Worm (Caenorhabditis elegans) whole organism, L3 larva: ENCODE measurements around the gene Y46H3C.5.

Source experiments
- R02D3.7 ChIP-seq: fragments of 150-350 bp; optimal IDR thresholded peaks from 2 replicates; lab custom pipeline; 2014; ENCODE audit warnings: missing biosample characterization, missing genetic modification characterization
- ZK546.5 ChIP-seq: sonication (generic microtip); optimal IDR thresholded peaks from 2 replicates; lab custom pipeline; 2017; ENCODE audit warnings: missing biosample characterization, missing genetic modification characterization
- aly-2 ChIP-seq: fragments of 150-350 bp; optimal IDR thresholded peaks from 2 replicates; lab custom pipeline; 2014; ENCODE audit warnings: missing biosample characterization, missing genetic modification characterization
- ama-1 ChIP-seq: fragments of 150-350 bp; optimal IDR thresholded peaks from 2 replicates; lab custom pipeline; 2018
- ceh-16 ChIP-seq: sonication (generic microtip); optimal IDR thresholded peaks from 2 replicates; lab custom pipeline; 2017; ENCODE audit warnings: missing biosample characterization, missing genetic modification characterization
- ceh-28 ChIP-seq: fragments of 150-350 bp; optimal IDR thresholded peaks from 2 replicates; lab custom pipeline; 2014; ENCODE audit warnings: missing biosample characterization, missing genetic modification reagents, missing genetic modification characterization
- ceh-82 ChIP-seq: fragments of 150-350 bp; optimal IDR thresholded peaks from 2 replicates; lab custom pipeline; 2014; ENCODE audit warnings: missing biosample characterization, missing genetic modification characterization
- egl-27 ChIP-seq: sonication (generic microtip); optimal IDR thresholded peaks from 4 replicates; lab custom pipeline; 2017; ENCODE audit warnings: missing biosample characterization, missing genetic modification reagents, missing genetic modification characterization
- egl-5 ChIP-seq: fragments of 150-350 bp; optimal IDR thresholded peaks from 2 replicates; lab custom pipeline; 2017; ENCODE audit warnings: missing biosample characterization, missing genetic modification reagents, missing genetic modification characterization, inconsistent platforms
- elt-1 ChIP-seq: fragments of 150-350 bp; optimal IDR thresholded peaks from 2 replicates; lab custom pipeline; 2014; ENCODE audit warnings: missing biosample characterization, missing genetic modification characterization
- elt-2 ChIP-seq: sonication (generic microtip); optimal IDR thresholded peaks from 2 replicates; lab custom pipeline; 2016; ENCODE audit warnings: missing genetic modification reagents, mild to moderate bottlenecking, missing genetic modification characterization, missing compliant biosample characterization
- elt-3 ChIP-seq, 3 experiments: fragments of 150-350 bp in 1 of 3; sonication (generic microtip) in 2 of 3; optimal IDR thresholded peaks; 2 replicates in 2 of 3; 4 replicates in 1 of 3; lab custom pipeline; 2014 to 2017; ENCODE audit warnings: missing biosample characterization in 3 of 3, missing genetic modification characterization in 3 of 3
- eor-1 ChIP-seq, 2 experiments: fragments of 150-350 bp; optimal IDR thresholded peaks; 2 replicates each; lab custom pipeline; 2014 to 2018; ENCODE audit warnings: missing biosample characterization in 2 of 2, missing genetic modification characterization in 2 of 2
- fkh-2 ChIP-seq: fragments of 150-350 bp; optimal IDR thresholded peaks from 2 replicates; lab custom pipeline; 2014; ENCODE audit warnings: missing biosample characterization, missing genetic modification reagents, missing genetic modification characterization
- fos-1 ChIP-seq: fragments of 150-350 bp; optimal IDR thresholded peaks from 2 replicates; lab custom pipeline; 2014; ENCODE audit warnings: missing biosample characterization, missing genetic modification characterization
- hmg-11 ChIP-seq: sonication (generic microtip); optimal IDR thresholded peaks from 2 replicates; lab custom pipeline; 2016; ENCODE audit warnings: missing genetic modification characterization, missing compliant biosample characterization
- jun-1 ChIP-seq: fragments of 150-350 bp; optimal IDR thresholded peaks from 2 replicates; lab custom pipeline; 2014; ENCODE audit warnings: missing biosample characterization, missing genetic modification reagents, missing genetic modification characterization
- lin-39 ChIP-seq: fragments of 150-350 bp; optimal IDR thresholded peaks from 2 replicates; lab custom pipeline; 2018; ENCODE audit warnings: missing biosample characterization, missing genetic modification reagents, missing genetic modification characterization
- mdl-1 ChIP-seq: fragments of 150-350 bp; optimal IDR thresholded peaks from 2 replicates; lab custom pipeline; 2014; ENCODE audit warnings: missing biosample characterization, missing genetic modification characterization
- nfya-1 ChIP-seq: sonication (generic microtip); optimal IDR thresholded peaks from 2 replicates; lab custom pipeline; 2017; ENCODE audit warnings: missing genetic modification characterization, mild to moderate bottlenecking, missing compliant biosample characterization, antibody characterized with exemption, moderate library complexity; ENCODE audit not compliant: insufficient read depth
- nhr-23 ChIP-seq: fragments of 150-350 bp; optimal IDR thresholded peaks from 2 replicates; lab custom pipeline; 2014; ENCODE audit warnings: missing biosample characterization, missing genetic modification reagents, missing genetic modification characterization
- nhr-237 ChIP-seq: fragments of 150-350 bp; optimal IDR thresholded peaks from 2 replicates; lab custom pipeline; 2014; ENCODE audit warnings: missing biosample characterization, missing genetic modification characterization
- nhr-28 ChIP-seq: fragments of 150-350 bp; optimal IDR thresholded peaks from 2 replicates; lab custom pipeline; 2014; ENCODE audit warnings: missing biosample characterization, missing genetic modification characterization
- nhr-76 ChIP-seq: fragments of 150-350 bp; sonication (generic microtip); optimal IDR thresholded peaks from 5 replicates; lab custom pipeline; 2014; ENCODE audit warnings: missing biosample characterization, missing genetic modification characterization
- nhr-77 ChIP-seq: fragments of 150-350 bp; optimal IDR thresholded peaks from 2 replicates; lab custom pipeline; 2014; ENCODE audit warnings: missing biosample characterization, missing genetic modification characterization
- pha-4 ChIP-seq: fragments of 150-350 bp; optimal IDR thresholded peaks from 2 replicates; lab custom pipeline; 2014; ENCODE audit warnings: missing biosample characterization, missing genetic modification reagents, missing genetic modification characterization
- pqm-1 ChIP-seq: fragments of 150-350 bp; optimal IDR thresholded peaks from 2 replicates; lab custom pipeline; 2017; ENCODE audit warnings: missing biosample characterization, missing genetic modification characterization, inconsistent platforms
- sea-2 ChIP-seq: fragments of 150-350 bp; sonication (generic microtip); optimal IDR thresholded peaks from 4 replicates; lab custom pipeline; 2014; ENCODE audit warnings: missing biosample characterization, missing genetic modification reagents, missing genetic modification characterization
- snpc-4 ChIP-seq: fragments of 150-350 bp; optimal IDR thresholded peaks from 2 replicates; lab custom pipeline; 2014; ENCODE audit warnings: missing biosample characterization, missing genetic modification characterization
- unc-62 ChIP-seq: fragments of 150-350 bp; sonication (generic microtip); optimal IDR thresholded peaks from 4 replicates; lab custom pipeline; 2014; ENCODE audit warnings: missing biosample characterization, missing genetic modification reagents, missing genetic modification characterization
- ztf-11 ChIP-seq: fragments of 150-350 bp; optimal IDR thresholded peaks from 2 replicates; lab custom pipeline; 2014; ENCODE audit warnings: missing biosample characterization, missing genetic modification characterization
- ztf-4 ChIP-seq: fragments of 150-350 bp; optimal IDR thresholded peaks from 2 replicates; lab custom pipeline; 2014; ENCODE audit warnings: missing biosample characterization, missing genetic modification characterization

The Y46H3C.5 gene

ce11 chrV:1721966-1722365, 29.7 kb upstream of the Y46H3C.5 start, which contains the start of gene srw-101:
srw-101 (plus strand) TSS chrV:1722266.
- TF ChIP-seq eor-1 (tag; optimal IDR thresholded peaks at IDR 0.05; lab: Kevin White, UChicago), result no peak
- no peak for TF ChIP-seq mdl-1
- TF ChIP-seq fkh-2 (tag; lab: Kevin White, UChicago), result no peak
- no peak for TF ChIP-seq elt-2 (tag; lab: Kevin White, UChicago)

ce11 chrV:1719927-1720326, 27.6 kb upstream of the Y46H3C.5 start, which contains the start of gene srw-102:
srw-102 (plus strand) TSS chrV:1720227.
- TF ChIP-seq ztf-4 (tag; lab: Kevin White, UChicago) (no peak), elt-1 (tag; lab: Kevin White, UChicago) (no peak), fkh-2 (tag; lab: Kevin White, UChicago) (no peak), ceh-16 (no peak), eor-1 (tag; optimal IDR thresholded peaks at IDR 0.05; lab: Kevin White, UChicago) (no peak), R02D3.7 (tag; lab: Kevin White, UChicago) (no peak), nhr-237 (no peak), lin-39 (no peak), pqm-1 (no peak), ceh-82 (tag; lab: Kevin White, UChicago) (no peak), sea-2 (GFP tag; lab: Kevin White, UChicago) (no peak)

ce11 chrV:1718232-1718631, 25.9 kb upstream of the Y46H3C.5 start:
- TF ChIP-seq nhr-77, result no peak
- TF ChIP-seq ztf-11, result no peak
- no peak for TF ChIP-seq ceh-28
- no peak for TF ChIP-seq hmg-11 (tag; lab: Kevin White, UChicago)
- TF ChIP-seq ztf-4 (tag; lab: Kevin White, UChicago), result no peak
- TF ChIP-seq elt-2 (tag; lab: Kevin White, UChicago), result no peak
- TF ChIP-seq nhr-23, result no peak
- no peak for TF ChIP-seq pqm-1
- no peak for TF ChIP-seq aly-2
- TF ChIP-seq, all 47 proteins: peak for 0

ce11 chrV:1716892-1717291, 24.6 kb upstream of the Y46H3C.5 start, which contains the start of gene srw-103:
srw-103 (plus strand) TSS chrV:1717192.
- no peak for TF ChIP-seq mdl-1
- no peak for TF ChIP-seq lin-39
- TF ChIP-seq fos-1 (tag; lab: Kevin White, UChicago), result no peak
- no peak for TF ChIP-seq ZK546.5 (tag; lab: Kevin White, UChicago)
- no peak for TF ChIP-seq jun-1 (tag; lab: Kevin White, UChicago)

- no peak for TF ChIP-seq ceh-28
- TF ChIP-seq ama-1 (lab: Kevin White, UChicago), result no peak
- no peak for TF ChIP-seq pha-4 (tag; lab: Kevin White, UChicago)
- TF ChIP-seq elt-2 (tag; lab: Kevin White, UChicago), result no peak
- TF ChIP-seq elt-3 (tag; optimal IDR thresholded peaks at IDR 0.05; lab: Kevin White, UChicago), result no peak
- no peak for TF ChIP-seq snpc-4 (tag; lab: Kevin White, UChicago)
Observed at ce11 chrV:1710909-1711308, 18.6 kb upstream of the Y46H3C.5 start, which contains the start of gene srw-100. srw-100 (plus strand) TSS chrV:1711209.

ce11 chrV:1708441-1708840, 16.1 kb upstream of the Y46H3C.5 start, which contains the start of gene srw-99:
srw-99 (plus strand) TSS chrV:1708741.
- TF ChIP-seq snpc-4 (tag; lab: Kevin White, UChicago), result no peak
- no peak for TF ChIP-seq nfya-1 (tag; lab: Kevin White, UChicago)
- TF ChIP-seq ama-1 (lab: Kevin White, UChicago), result no peak
- no peak for TF ChIP-seq elt-1 (tag; lab: Kevin White, UChicago)
- no peak for TF ChIP-seq nhr-28 (tag; lab: Kevin White, UChicago)
- TF ChIP-seq pqm-1, result no peak
- TF ChIP-seq nhr-76, result no peak
- no peak for TF ChIP-seq elt-3 (tag; optimal IDR thresholded peaks at IDR 0.05; lab: Kevin White, UChicago)
- TF ChIP-seq unc-62, result no peak
- no peak for TF ChIP-seq ceh-82 (tag; lab: Kevin White, UChicago)
- TF ChIP-seq fos-1 (tag; lab: Kevin White, UChicago), result no peak
- TF ChIP-seq egl-27 (tag; lab: Kevin White, UChicago), result no peak
- TF ChIP-seq nhr-237, result no peak
- TF ChIP-seq egl-5, result no peak
